Worm (Caenorhabditis elegans) whole organism, midembryonic: Measurements from ENCODE around the gene wdr-4.
A peak's percentile ranks its signal among the peaks of the same experiment; 100 is the strongest.

Source experiments
- T22C8.4 ChIP-seq: fragments of 200-800 bp; sonication (Bioruptor generic); IDR thresholded peaks from 2 replicates; pipeline ENCODE4 v1.3.6; 2022; ENCODE audit warnings: missing genetic modification characterization, missing compliant biosample characterization
- cog-1 ChIP-seq: sonication (generic microtip); optimal IDR thresholded peaks from 2 replicates; lab custom pipeline; 2016; ENCODE audit warnings: missing genetic modification characterization, missing compliant biosample characterization
- flt-1 ChIP-seq: fragments of 200-800 bp; sonication (Bioruptor generic); IDR thresholded peaks from 2 replicates; pipeline ENCODE4 v1.3.6; 2022; ENCODE audit warnings: missing genetic modification characterization, missing compliant biosample characterization
- klf-2 ChIP-seq: fragments of 200-800 bp; sonication (Bioruptor generic); conservative IDR thresholded peaks from 2 replicates; pipeline ENCODE4 v1.3.6; 2022; ENCODE audit warnings: missing genetic modification reagents, missing genetic modification characterization, missing compliant biosample characterization
- med-1 ChIP-seq: sonication (generic microtip); optimal IDR thresholded peaks from 2 replicates; lab custom pipeline; 2017; ENCODE audit warnings: missing genetic modification characterization, mild to moderate bottlenecking, missing compliant biosample characterization, antibody characterized with exemption, missing genetic modification reagents; ENCODE audit not compliant: insufficient read depth
- ref-1 ChIP-seq: fragments of 200-800 bp; sonication (Bioruptor generic); conservative IDR thresholded peaks from 2 replicates; pipeline ENCODE4 v1.3.6; 2022; ENCODE audit warnings: missing genetic modification reagents, missing genetic modification characterization, missing compliant biosample characterization
- tab-1 ChIP-seq: fragments of 200-800 bp; sonication (Bioruptor generic); IDR thresholded peaks from 2 replicates; pipeline ENCODE4 v1.3.6; 2022; ENCODE audit warnings: missing genetic modification characterization, missing compliant biosample characterization
- ztf-23 ChIP-seq: fragments of 200-800 bp; sonication (Bioruptor generic); IDR thresholded peaks from 2 replicates; pipeline ENCODE4 v1.3.6; 2022; ENCODE audit warnings: missing genetic modification reagents, missing genetic modification characterization, missing compliant biosample characterization
- ztf-29 ChIP-seq: fragments of 200-800 bp; sonication (Bioruptor generic); IDR thresholded peaks from 2 replicates; pipeline ENCODE4 v1.3.6; 2022; ENCODE audit warnings: missing genetic modification reagents, missing genetic modification characterization, missing compliant biosample characterization

The wdr-4 gene

DNA sequence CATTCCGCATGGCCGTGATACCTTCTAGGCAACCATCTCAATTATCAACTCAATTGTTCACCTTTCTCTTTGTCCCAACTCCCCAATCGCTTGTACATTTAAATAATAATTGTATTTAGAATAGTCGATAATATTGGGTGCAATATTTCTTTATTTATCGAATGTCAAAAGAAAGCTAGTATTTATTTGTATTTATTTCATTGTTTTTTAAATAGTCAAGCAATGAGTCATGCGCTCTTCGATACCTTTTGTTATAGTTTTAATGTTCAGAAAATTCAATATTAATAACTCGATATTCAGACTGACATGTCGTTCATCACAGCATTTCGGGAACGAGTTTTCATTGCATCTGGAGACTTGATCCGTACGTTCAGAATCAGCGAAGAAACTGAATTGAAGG lies at the start of gene wdr-4:
wdr-4 (plus strand) TSS at position 301 of the 400 bp plus-strand sequence.
- TF ChIP-seq tab-1 = no peak
- TF ChIP-seq med-1 = no peak
- no peak for TF ChIP-seq cog-1 (tag; lab: Kevin White, UChicago)
- no peak for TF ChIP-seq flt-1 (GFP tag; lab: Robert Waterston, UW)
- TF ChIP-seq ref-1 (GFP tag; lab: Robert Waterston, UW) = no peak
- TF ChIP-seq T22C8.4 = no peak
- no peak for TF ChIP-seq ztf-23
- no peak for TF ChIP-seq klf-2 (GFP tag; lab: Robert Waterston, UW)
- TF ChIP-seq ztf-29 (GFP tag; lab: Robert Waterston, UW) = no peak

DNA sequence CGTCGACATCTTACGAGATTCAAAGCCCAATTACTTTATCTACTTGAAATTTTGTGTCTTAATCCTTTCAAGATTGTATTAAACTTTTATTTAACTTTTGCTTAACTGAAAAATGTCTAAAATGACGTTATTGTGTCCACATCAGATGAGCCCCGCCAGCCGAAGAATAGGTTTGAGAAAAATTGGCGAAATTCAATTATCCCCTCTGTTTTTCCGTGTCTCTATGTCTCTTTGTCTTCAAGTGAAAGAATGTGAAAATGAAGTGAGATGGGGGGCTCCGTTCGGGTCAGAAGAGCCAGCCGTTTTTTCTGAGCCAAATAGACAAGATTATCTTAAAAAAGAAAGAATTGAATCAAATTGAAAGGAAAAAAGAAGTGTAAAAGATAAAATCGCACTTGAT lies 48.3 kb upstream of the wdr-4 start:
- TF ChIP-seq T22C8.4 (no peak), tab-1 (no peak), klf-2 (GFP tag; lab: Robert Waterston, UW) (no peak), ref-1 (GFP tag; lab: Robert Waterston, UW) (no peak), ztf-23 (no peak)

DNA sequence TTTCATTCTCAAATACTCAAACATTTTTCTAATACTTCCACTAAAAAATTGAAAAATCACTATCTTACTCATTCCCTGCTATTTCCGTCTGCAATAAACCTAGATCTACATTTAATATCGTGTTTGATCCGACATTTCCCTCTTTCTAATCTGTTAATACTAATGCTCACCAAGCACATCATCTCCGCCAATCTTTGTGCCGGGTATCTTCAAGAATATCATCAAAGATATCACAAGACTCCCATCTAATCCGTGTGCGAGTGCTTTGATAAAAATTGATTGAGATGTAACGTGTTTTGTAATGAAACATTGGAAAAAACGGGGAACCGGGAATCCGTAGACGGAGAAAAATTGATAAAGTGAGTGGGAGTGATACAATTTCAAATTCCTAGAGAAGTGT lies 46.3 kb upstream of the wdr-4 start:
- TF ChIP-seq cog-1 (tag; lab: Kevin White, UChicago) (no peak), ztf-23 (no peak), ztf-29 (GFP tag; lab: Robert Waterston, UW) (no peak), T22C8.4 (no peak), klf-2 (GFP tag; lab: Robert Waterston, UW) (no peak), med-1 (no peak), tab-1 (no peak), flt-1 (GFP tag; lab: Robert Waterston, UW) (no peak), ref-1 (GFP tag; lab: Robert Waterston, UW) (no peak)

DNA sequence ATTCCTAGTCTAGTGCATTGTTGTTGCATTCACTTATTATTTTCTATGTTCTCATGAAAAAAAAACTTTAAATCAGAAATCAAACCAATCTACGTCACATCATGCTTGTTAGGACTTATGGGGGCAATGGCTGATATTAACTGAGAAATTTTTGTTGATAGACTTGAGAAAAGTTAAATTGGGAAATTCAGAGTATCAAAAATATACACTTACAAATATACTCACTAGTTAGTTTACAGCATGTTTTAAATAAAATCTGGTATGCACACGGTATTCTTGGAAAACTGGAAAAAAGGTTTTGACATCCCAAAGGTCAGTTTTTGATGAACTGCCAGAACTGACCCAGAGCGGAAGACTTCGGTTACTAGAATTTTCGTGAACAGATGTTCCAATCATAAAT lies 44.6 kb upstream of the wdr-4 start:
- TF ChIP-seq ztf-29 (GFP tag; lab: Robert Waterston, UW) = no peak
- TF ChIP-seq ref-1 (GFP tag; lab: Robert Waterston, UW) = no peak

DNA sequence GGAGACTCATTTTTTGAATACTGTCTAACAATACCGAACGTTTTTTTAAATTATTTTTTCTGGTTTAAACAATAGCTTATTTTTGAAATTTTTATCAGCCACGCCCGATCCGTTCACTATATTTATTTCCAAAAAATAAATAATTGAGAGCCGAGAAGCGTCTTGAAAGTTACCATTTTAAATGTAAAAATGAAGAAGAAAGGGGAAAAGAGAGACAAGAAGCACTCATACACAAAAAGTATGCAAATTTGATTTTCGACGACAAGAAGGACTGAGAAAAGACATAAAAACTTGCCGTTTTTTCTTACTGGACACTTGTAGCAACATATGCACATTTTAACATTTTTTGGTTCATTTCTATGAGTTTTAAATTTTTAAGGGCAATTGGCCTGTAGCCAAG lies 43.8 kb upstream of the wdr-4 start:
- TF ChIP-seq cog-1 (tag; lab: Kevin White, UChicago) (no peak), flt-1 (GFP tag; lab: Robert Waterston, UW) (no peak), klf-2 (GFP tag; lab: Robert Waterston, UW) (no peak), tab-1 (no peak), ref-1 (GFP tag; lab: Robert Waterston, UW) (no peak), ztf-29 (GFP tag; lab: Robert Waterston, UW) (no peak), T22C8.4 (no peak)

DNA sequence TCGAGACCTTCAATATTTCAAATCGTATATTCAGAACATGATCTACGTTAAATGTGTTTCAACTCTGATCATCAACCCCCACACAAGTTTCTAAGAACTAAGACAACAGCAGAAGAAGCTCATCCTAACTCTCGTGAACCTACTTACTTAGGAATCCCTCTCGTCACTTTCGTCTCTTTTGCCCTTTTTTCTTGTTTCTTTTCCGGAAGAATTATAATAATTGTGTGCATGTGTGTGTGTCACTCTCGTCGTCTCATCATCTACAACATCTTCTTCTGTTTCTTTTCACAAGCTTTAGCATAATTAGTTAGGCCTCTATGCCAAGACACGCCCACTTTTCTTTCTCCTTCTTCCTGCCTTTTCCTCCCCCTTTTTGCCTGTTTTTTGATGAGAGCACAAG lies 35.1 kb upstream of the wdr-4 start:
- no peak for TF ChIP-seq T22C8.4

DNA sequence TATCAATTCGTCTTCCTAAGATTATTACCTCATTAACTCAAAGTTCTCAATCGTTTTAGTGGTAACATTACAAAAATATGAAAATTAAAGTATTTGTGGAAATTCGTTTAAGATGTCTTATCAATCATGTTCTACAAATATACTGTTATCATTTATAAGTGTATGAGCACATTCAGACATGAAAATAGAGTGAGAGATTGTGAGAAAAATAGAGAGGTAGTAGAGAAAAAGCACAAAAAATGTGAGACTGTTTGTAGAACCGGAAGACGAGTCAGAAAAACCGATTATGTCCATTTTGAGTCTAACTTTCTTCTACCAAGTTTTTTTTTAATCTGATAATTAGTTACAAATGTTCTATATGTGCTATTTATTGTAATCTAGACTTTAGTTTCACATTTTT lies 32.3 kb upstream of the wdr-4 start:
- no peak for TF ChIP-seq ztf-23

DNA sequence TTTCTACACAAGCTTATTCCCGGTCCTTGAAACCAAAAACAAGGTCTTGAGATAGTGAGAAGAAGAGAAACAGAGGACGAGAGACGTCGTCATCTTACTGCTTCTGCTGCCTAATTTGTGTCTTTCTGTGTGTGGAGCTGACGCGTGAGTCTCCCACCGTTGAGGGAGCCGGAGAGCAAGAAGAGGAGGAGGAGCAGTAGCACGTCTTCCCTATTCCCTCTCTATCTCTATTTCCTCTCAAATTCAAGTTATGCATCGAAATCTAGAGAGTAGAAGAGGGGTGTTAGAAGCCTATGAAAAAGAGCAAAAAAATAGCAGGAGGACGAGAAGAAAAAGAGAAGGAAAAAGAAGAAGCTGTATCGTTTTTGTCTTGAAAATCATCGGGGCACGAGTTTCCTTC lies 30.4 kb upstream of the wdr-4 start:
- no peak for TF ChIP-seq ref-1 (GFP tag; lab: Robert Waterston, UW)
- TF ChIP-seq T22C8.4 = no peak
- no peak for TF ChIP-seq flt-1 (GFP tag; lab: Robert Waterston, UW)
- TF ChIP-seq klf-2 (GFP tag; lab: Robert Waterston, UW) = no peak
- no peak for TF ChIP-seq ztf-23
- no peak for TF ChIP-seq tab-1
- TF ChIP-seq med-1 = no peak
- TF ChIP-seq cog-1 (tag; lab: Kevin White, UChicago) = no peak

DNA sequence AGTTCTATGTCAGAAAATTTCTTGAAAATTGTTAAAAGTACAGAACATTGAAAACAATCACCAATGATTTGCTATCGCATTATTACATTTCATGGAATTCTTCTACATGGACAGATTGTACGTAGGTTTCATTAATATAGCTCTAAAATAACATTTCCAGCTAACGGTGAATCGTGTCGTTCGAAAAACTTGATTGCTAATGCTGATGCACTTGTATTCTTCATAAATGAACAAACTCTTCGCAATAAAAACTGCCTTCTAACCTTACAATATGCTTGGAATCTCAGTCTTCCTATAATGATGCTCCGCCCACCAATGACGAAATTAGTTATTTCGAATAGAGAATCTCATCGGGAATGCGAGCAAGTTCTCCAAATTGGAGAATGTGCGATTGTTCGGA lies 20.1 kb upstream of the wdr-4 start, which contains the start of gene F37A4.6:
F37A4.6 (plus strand) TSS at position 301 of the 400 bp plus-strand sequence.
- TF ChIP-seq ztf-29 (GFP tag; lab: Robert Waterston, UW) = no peak
- no peak for TF ChIP-seq tab-1
- no peak for TF ChIP-seq med-1
- TF ChIP-seq cog-1 (tag; lab: Kevin White, UChicago) = no peak

DNA sequence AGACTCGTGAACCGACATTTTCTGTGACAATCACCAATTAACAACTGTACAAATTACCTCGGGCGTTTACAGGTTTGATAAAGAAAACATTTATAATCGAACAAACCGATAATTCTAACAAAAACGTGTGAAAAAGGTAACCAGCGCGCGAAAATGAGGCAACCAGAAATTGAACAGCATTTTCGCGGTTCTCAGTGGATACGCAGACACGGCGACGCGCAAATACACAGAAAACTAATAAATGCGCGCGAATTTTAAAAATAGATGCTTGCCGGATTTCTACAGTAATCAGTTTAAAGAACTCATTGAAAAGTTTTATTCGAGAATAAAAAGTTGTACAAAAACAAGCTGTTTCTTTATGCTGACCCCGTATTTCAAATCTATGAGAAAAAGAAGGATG lies 15.6 kb upstream of the wdr-4 start, which contains the start of gene isw-1:
isw-1 (minus strand) TSS at position 118 of the 400 bp plus-strand sequence.
- TF ChIP-seq T22C8.4 (no peak), ztf-29 (GFP tag; lab: Robert Waterston, UW) (no peak), med-1 (no peak), cog-1 (tag; lab: Kevin White, UChicago) (peak; percentile 56)

DNA sequence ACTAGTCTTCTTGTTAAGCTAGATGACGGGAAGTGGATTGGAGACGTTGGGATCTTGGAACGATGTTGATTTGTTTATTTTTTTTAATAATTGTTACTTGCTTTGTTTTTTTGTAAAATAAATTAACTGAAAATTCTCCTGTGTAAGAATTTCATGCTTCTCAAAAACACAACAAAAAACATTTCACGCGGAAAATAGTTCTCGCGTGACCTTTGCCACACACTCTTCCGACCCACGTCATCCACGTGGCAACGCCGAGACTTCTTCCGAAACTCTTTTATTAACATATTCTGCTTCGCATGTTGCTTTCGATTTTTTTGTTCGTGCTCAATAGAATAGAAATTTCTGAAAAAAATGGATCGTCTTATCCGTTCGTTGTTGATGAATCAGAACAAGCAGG lies 14.0 kb upstream of the wdr-4 start, which contains the start of gene F37A4.5:
F37A4.5 (plus strand) TSS at position 301 of the 400 bp plus-strand sequence.
- no peak for TF ChIP-seq tab-1
- TF ChIP-seq klf-2 (GFP tag; lab: Robert Waterston, UW) = no peak
- TF ChIP-seq cog-1 (tag; lab: Kevin White, UChicago) = no peak
- no peak for TF ChIP-seq med-1
- TF ChIP-seq T22C8.4 = no peak
- TF ChIP-seq flt-1 (GFP tag; lab: Robert Waterston, UW) = no peak
- no peak for TF ChIP-seq ztf-29 (GFP tag; lab: Robert Waterston, UW)

DNA sequence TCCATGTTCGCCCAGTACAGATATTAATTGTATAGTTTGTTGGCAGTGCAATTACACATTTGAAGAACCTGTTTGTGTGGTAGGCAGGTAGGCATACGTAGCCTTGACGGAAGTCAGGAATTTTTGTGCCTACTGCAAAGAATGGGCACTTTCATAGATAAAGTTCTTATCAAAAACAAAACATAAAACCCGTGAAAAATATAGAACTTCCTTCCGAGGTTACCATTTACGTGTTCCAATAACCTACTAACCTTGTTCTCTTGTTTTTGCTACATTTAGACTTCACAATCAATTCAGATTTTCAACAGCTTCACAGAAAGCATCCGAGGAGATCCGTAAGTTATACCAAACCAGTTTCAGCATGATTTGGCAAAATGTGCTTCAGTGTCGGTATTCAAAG lies 12.3 kb upstream of the wdr-4 start, which contains the start of gene F37A4.4:
F37A4.4 (plus strand) TSS at position 301 of the 400 bp plus-strand sequence.
- no peak for TF ChIP-seq ref-1 (GFP tag; lab: Robert Waterston, UW)
- TF ChIP-seq med-1 = no peak
- no peak for TF ChIP-seq T22C8.4
- no peak for TF ChIP-seq tab-1
- no peak for TF ChIP-seq ztf-29 (GFP tag; lab: Robert Waterston, UW)
- no peak for TF ChIP-seq klf-2 (GFP tag; lab: Robert Waterston, UW)
- no peak for TF ChIP-seq flt-1 (GFP tag; lab: Robert Waterston, UW)
- TF ChIP-seq cog-1 (tag; lab: Kevin White, UChicago) = no peak
- TF ChIP-seq ztf-23 = no peak
